Worm (Caenorhabditis elegans) whole organism, young adult: ENCODE results near the gene F16H6.4.

Source experiments
- B0261.1 ChIP-seq: sonication (generic microtip); optimal IDR thresholded peaks from 2 replicates; lab custom pipeline; 2016; ENCODE audit warnings: mild to moderate bottlenecking, missing genetic modification characterization, moderate library complexity, missing compliant biosample characterization
- F57A8.1 ChIP-seq: fragments of 200-800 bp; sonication (Bioruptor generic); optimal IDR thresholded peaks from 2 replicates; lab custom pipeline; 2018; ENCODE audit warnings: mild to moderate bottlenecking, missing genetic modification characterization, moderate library complexity, missing compliant biosample characterization
- aptf-2 ChIP-seq: fragments of 200-800 bp; sonication (Bioruptor generic); conservative IDR thresholded peaks from 2 replicates; pipeline ENCODE4 v1.3.6; 2022; ENCODE audit warnings: missing genetic modification reagents, missing genetic modification characterization, missing compliant biosample characterization
- atf-7 ChIP-seq: sonication (generic microtip); optimal IDR thresholded peaks from 2 replicates; lab custom pipeline; 2017; ENCODE audit warnings: mild to moderate bottlenecking, missing genetic modification characterization, missing compliant biosample characterization
- ceh-27 ChIP-seq: fragments of 200-800 bp; sonication (Bioruptor generic); optimal IDR thresholded peaks from 2 replicates; lab custom pipeline; 2018; ENCODE audit warnings: mild to moderate bottlenecking, missing genetic modification characterization, moderate library complexity, missing compliant biosample characterization
- mel-28 ChIP-seq: sonication (generic microtip); optimal IDR thresholded peaks from 2 replicates; lab custom pipeline; 2016; ENCODE audit warnings: borderline replicate concordance, mild to moderate bottlenecking, missing genetic modification characterization, missing compliant biosample characterization
- nfya-1 ChIP-seq: sonication (generic microtip); optimal IDR thresholded peaks from 2 replicates; lab custom pipeline; 2017; ENCODE audit warnings: antibody characterized with exemption, missing compliant biosample characterization, missing genetic modification characterization, borderline replicate concordance; ENCODE audit not compliant: insufficient read depth
- nhr-90 ChIP-seq: sonication (generic microtip); optimal IDR thresholded peaks from 2 replicates; lab custom pipeline; 2016; ENCODE audit warnings: missing genotype, mild to moderate bottlenecking, missing genetic modification characterization, missing compliant biosample characterization
- snpc-3.4 ChIP-seq: sonication (generic microtip); optimal IDR thresholded peaks from 2 replicates; lab custom pipeline; 2017; ENCODE audit warnings: missing genetic modification characterization, mild to moderate bottlenecking, missing compliant biosample characterization, antibody characterized with exemption, moderate library complexity, missing genotype, missing genetic modification reagents
- snpc-4 ChIP-seq, 5 experiments: fragments of 150-350 bp in 1 of 5; sonication (generic microtip) in 4 of 5; optimal IDR thresholded peaks; 2 replicates each; lab custom pipeline; 2014 to 2018; ENCODE audit warnings: missing genetic modification characterization in 5 of 5, missing biosample characterization in 3 of 5, antibody characterized with exemption in 2 of 5, mild to moderate bottlenecking in 2 of 5, missing compliant biosample characterization in 2 of 5, missing genotype in 2 of 5, moderate library complexity in 2 of 5, missing genetic modification reagents in 1 of 5
- zim-3 ChIP-seq: sonication (generic microtip); optimal IDR thresholded peaks from 2 replicates; lab custom pipeline; 2017; ENCODE audit warnings: mild to moderate bottlenecking, missing genetic modification characterization, moderate library complexity, missing compliant biosample characterization

ce11 chrV:18253494-18253893 is 55.0 kb downstream of the F16H6.4 start, which contains the start of gene R10E8.2:
- TF ChIP-seq snpc-4 (GFP tag; optimal IDR thresholded peaks at IDR 0.05; lab: Kevin White, UChicago) (no peak), snpc-4 (tag; optimal IDR thresholded peaks at IDR 0.05; lab: Kevin White, UChicago) (no peak), nhr-90 (tag; lab: Kevin White, UChicago) (no peak), nfya-1 (tag; lab: Kevin White, UChicago) (no peak), ceh-27 (no peak), zim-3 (no peak), mel-28 (no peak), B0261.1 (tag; lab: Kevin White, UChicago) (no peak), snpc-3.4 (tag; lab: Kevin White, UChicago) (no peak), atf-7 (tag; lab: Kevin White, UChicago) (no peak), aptf-2 (GFP tag; lab: Robert Waterston, UW) (no peak), F57A8.1 (GFP tag; lab: Kevin White, UChicago) (no peak)
